Worm (Caenorhabditis elegans): ENCODE data around the gene C42C1.12.
A peak's percentile ranks its signal among the peaks of the same experiment; 100 is the strongest.

The C42C1.12 gene

DNA sequence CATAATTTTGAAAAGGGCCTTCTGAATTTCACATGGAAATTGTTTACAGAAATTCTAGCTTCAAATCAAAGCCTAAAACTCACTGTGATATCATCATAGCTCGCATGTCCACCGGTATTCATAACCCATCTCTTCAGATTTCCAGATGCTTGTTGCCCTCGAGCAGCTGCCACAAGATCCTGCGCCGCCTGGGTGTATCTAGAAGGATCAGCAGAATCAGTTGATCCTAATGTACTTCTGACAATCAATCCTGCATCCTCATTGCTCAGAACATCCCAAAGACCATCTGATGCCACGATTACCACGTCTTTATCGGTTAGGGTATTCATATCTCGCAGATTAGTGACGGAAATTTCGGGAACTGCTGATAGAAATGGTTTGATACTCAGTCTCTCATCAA, 16.1 kb downstream of the C42C1.12 start:
- TF ChIP-seq zag-1 (tag; optimal IDR thresholded peaks at IDR 0.05): no peak
- no peak for TF ChIP-seq lin-15B (tag; optimal IDR thresholded peaks at IDR 0.05)
- TF ChIP-seq unc-62 (GFP tag; optimal IDR thresholded peaks at IDR 0.05): no peak
- TF ChIP-seq jun-1 (tag; optimal IDR thresholded peaks at IDR 0.05): no peak
- no peak for TF ChIP-seq nhr-28 (tag; optimal IDR thresholded peaks at IDR 0.05)
- no peak for TF ChIP-seq egl-13 (tag; optimal IDR thresholded peaks at IDR 0.05)
- no peak for TF ChIP-seq aly-2 (tag; optimal IDR thresholded peaks at IDR 0.05)
- TF ChIP-seq nhr-12 (tag; optimal IDR thresholded peaks at IDR 0.05): no peak
- TF ChIP-seq ama-1 (optimal IDR thresholded peaks at IDR 0.05): no peak
- no peak for TF ChIP-seq pax-3 (tag; optimal IDR thresholded peaks at IDR 0.05)
- TF ChIP-seq fkh-4 (tag; optimal IDR thresholded peaks at IDR 0.05; ENCODE audit: borderline replicate concordance): no peak
- TF ChIP-seq sox-4 (tag; optimal IDR thresholded peaks at IDR 0.05): no peak
- TF ChIP-seq lin-39 (tag; optimal IDR thresholded peaks at IDR 0.05): no peak
- TF ChIP-seq irx-1 (tag; optimal IDR thresholded peaks at IDR 0.05): no peak
- TF ChIP-seq zip-4 (GFP tag; optimal IDR thresholded peaks at IDR 0.05): no peak
- no peak for TF ChIP-seq ceh-63 (GFP tag; optimal IDR thresholded peaks at IDR 0.05)

DNA sequence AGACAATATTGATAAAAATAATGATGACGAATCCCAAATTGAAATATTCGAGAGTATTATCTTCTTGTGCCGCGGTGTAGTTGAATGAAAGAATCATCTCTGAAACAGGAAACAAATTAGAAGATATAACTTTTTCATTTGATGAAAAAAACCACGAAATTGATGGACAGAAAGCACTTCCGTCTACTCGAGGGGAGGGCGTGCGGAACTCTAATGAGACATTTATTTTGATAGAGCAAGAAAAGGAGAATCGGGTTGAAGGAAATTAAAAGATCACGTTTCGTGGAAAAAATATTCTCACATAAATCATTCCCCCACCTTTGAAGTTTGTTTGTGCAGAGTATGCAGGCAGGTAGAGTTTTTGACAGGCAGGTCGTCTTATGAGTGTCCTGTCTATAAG, 20.7 kb downstream of the C42C1.12 start, which contains the start of gene sre-14:
sre-14 (minus strand) TSS at position 101 of the 400 bp plus-strand sequence.
- TF ChIP-seq fkh-8 (tag; optimal IDR thresholded peaks at IDR 0.05) (no peak), dsc-1 (tag; optimal IDR thresholded peaks at IDR 0.05) (peak; percentile 22), tlp-1 (tag; optimal IDR thresholded peaks at IDR 0.05) (no peak)

DNA sequence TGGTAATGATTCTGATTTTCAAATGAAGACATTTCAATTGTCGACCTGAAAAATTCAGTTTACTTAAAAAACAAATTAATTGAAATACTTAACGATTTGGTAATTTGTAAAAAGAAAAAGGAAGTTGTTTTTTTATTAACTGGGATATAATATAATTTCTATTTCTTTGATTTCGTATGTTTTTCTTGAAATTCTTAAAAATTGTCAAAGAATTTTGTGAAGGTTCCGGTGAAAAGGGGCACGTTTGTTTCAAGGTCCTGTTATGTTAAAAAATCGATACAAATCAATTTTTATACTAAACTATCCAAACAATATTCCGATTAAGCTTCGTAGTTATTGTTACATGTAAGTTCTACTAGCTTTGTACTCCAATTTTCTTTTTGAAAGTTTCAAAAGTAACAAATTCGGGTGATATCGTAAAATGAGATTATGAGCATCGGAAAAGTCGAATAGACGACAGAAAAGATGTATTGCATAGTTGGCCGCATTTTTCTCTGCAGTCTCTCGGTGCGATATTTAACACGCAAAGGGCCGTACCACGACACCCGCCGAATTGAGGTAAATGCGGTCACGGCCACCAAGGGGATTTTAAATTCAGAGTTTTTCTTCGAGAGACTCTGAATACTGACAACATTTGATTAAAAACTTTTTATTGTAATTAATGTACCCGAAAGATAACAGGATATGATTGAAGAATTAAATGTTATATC, 22.7 kb downstream of the C42C1.12 start, which contains the start of gene Y39C12A.9:
Y39C12A.9 (minus strand) TSS at position 51 of the 710 bp plus-strand sequence.
- TF ChIP-seq sptf-1 (tag; optimal IDR thresholded peaks at IDR 0.05) (no peak), fkh-4 (tag; optimal IDR thresholded peaks at IDR 0.05; ENCODE audit: borderline replicate concordance) (no peak), elt-2 (tag; optimal IDR thresholded peaks at IDR 0.05) (no peak), mdl-1 (tag; optimal IDR thresholded peaks at IDR 0.05) (no peak), ces-1 (GFP tag; optimal IDR thresholded peaks at IDR 0.05) (no peak), dpl-1 (GFP tag; optimal IDR thresholded peaks at IDR 0.05) (peak in 1 of 3 experiments; percentile 20), lsy-2 (tag; optimal IDR thresholded peaks at IDR 0.05) (peak in 1 of 2 experiments; percentile 49), rnt-1 (tag; optimal IDR thresholded peaks at IDR 0.05) (peak; percentile 53), ceh-82 (tag; optimal IDR thresholded peaks at IDR 0.05) (peak in 1 of 3 experiments; percentile 4), nhr-47 (tag; optimal IDR thresholded peaks at IDR 0.05) (no peak), lin-15B (tag; optimal IDR thresholded peaks at IDR 0.05) (no peak), efl-1 (optimal IDR thresholded peaks at IDR 0.05) (peak in 1 of 2 experiments; percentile 44), efl-1 (GFP tag; optimal IDR thresholded peaks at IDR 0.05 in 1 of 2) (no peak), hlh-17 (GFP tag; optimal IDR thresholded peaks at IDR 0.05; ENCODE audit: borderline replicate concordance) (no peak), xbp-1 (tag; optimal IDR thresholded peaks at IDR 0.05) (no peak)

DNA sequence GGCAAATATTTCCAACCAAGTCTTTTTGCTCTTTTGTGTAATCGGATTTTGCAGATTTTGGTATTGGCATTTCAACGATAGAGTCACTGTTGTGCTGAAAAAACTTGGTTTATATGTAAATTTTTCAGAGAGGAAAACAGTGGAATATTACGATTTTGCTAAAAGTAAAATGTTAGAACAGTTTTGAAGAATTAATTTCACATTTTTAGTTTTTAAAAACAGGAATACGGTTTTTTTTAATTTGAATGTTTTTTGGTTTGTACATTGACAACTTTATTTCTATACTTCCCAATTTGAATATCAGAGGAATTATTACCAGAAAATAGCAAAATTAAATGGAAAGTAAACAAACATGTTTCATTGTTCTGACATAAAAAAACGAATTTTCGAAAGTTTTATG, 29.4 kb downstream of the C42C1.12 start, which contains the start of gene dnj-26:
dnj-26 (minus strand) TSS at position 101 of the 400 bp plus-strand sequence.
- TF ChIP-seq lin-39 (tag; optimal IDR thresholded peaks at IDR 0.05) (no peak), efl-1 (optimal IDR thresholded peaks at IDR 0.05) (no peak), efl-1 (GFP tag; optimal IDR thresholded peaks at IDR 0.05 in 1 of 2) (peak in 1 of 2 experiments; percentile 59), hpl-2 (GFP tag; optimal IDR thresholded peaks at IDR 0.05) (no peak)

DNA sequence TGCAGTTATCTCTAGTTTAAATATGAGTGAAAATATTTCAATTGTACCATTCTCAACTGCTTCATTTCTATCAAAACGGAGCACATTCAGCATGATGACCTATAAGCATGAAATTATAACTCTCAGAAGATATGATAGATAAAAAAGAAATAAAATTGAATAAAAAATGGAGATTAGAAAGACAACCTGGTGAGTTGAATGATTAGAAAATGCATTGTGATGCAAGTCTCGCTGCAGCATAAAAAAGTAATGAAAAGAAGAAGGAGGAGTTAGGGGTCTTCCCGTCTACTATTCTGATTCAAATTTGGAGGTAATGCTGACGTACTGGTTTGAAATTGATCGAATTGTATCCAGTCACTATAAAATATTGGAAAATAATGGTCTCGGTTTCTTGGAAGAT, 37.3 kb downstream of the C42C1.12 start, which contains the start of gene sre-15:
sre-15 (minus strand) TSS at position 101 of the 400 bp plus-strand sequence.
- TF ChIP-seq efl-1 (optimal IDR thresholded peaks at IDR 0.05) (no peak), efl-1 (GFP tag; optimal IDR thresholded peaks at IDR 0.05 in 1 of 2) (peak in 1 of 2 experiments; percentile 58), blmp-1 (tag; optimal IDR thresholded peaks at IDR 0.05) (no peak), elt-3 (tag; optimal IDR thresholded peaks at IDR 0.05) (no peak), dsc-1 (tag; optimal IDR thresholded peaks at IDR 0.05) (peak; percentile 6)

Measured in whole organism, L1 larva.